Fruit fly (Drosophila melanogaster) whole organism, wandering third instar larva: Measurements from ENCODE around the gene CG3036.

ENCODE experiments used
- Abd-B ChIP-seq: fragments of >200 bp; optimal IDR thresholded peaks from 2 replicates; lab custom pipeline; 2017; ENCODE audit warnings: missing biosample characterization, missing genetic modification characterization
- CG32264 ChIP-seq: fragments of 200-800 bp; sonication (Bioruptor generic); optimal IDR thresholded peaks from 2 replicates; lab custom pipeline; 2016; ENCODE audit warnings: missing biosample characterization, missing genetic modification characterization
- CG9705 ChIP-seq: fragments of 200-800 bp; sonication (Bioruptor generic); optimal IDR thresholded peaks from 2 replicates; lab custom pipeline; 2018; ENCODE audit warnings: missing biosample characterization, mild to moderate bottlenecking, missing genetic modification characterization
- CrebA ChIP-seq: fragments of 200-800 bp; sonication (Bioruptor generic); optimal IDR thresholded peaks from 2 replicates; lab custom pipeline; 2016; ENCODE audit warnings: missing biosample characterization, mild to moderate bottlenecking, missing genetic modification characterization, borderline replicate concordance
- Dfd ChIP-seq: fragments of >200 bp; optimal IDR thresholded peaks from 2 replicates; lab custom pipeline; 2017; ENCODE audit warnings: missing biosample characterization, missing genetic modification characterization
- HLH106 ChIP-seq: fragments of 200-800 bp; optimal IDR thresholded peaks from 3 replicates; lab custom pipeline; 2019; ENCODE audit warnings: missing biosample characterization, mild to moderate bottlenecking, missing genetic modification characterization, moderate library complexity
- Hnf4 ChIP-seq: fragments of 200-800 bp; sonication (Bioruptor generic); optimal IDR thresholded peaks from 2 replicates; lab custom pipeline; 2016; ENCODE audit warnings: missing biosample characterization, mild to moderate bottlenecking, missing genetic modification characterization
- Hr78 ChIP-seq: fragments of >200 bp; optimal IDR thresholded peaks from 2 replicates; lab custom pipeline; 2017; ENCODE audit warnings: missing biosample characterization, missing genetic modification characterization
- Hr83 ChIP-seq: fragments of 200-300 bp; sonication (Bioruptor generic); optimal IDR thresholded peaks from 2 replicates; lab custom pipeline; 2016; ENCODE audit warnings: missing biosample characterization, mild to moderate bottlenecking, missing genetic modification characterization, moderate library complexity; ENCODE audit not compliant: poor library complexity, severe bottlenecking
- Jra ChIP-seq: sonication (Bioruptor generic); optimal IDR thresholded peaks from 2 replicates; lab custom pipeline; 2016; ENCODE audit warnings: missing biosample characterization, missing genetic modification characterization
- Mio ChIP-seq: sonication (Bioruptor generic); optimal IDR thresholded peaks from 2 replicates; lab custom pipeline; 2016; ENCODE audit warnings: missing biosample characterization, missing genetic modification characterization
- Myc ChIP-seq: fragments of >200 bp; optimal IDR thresholded peaks from 2 replicates; lab custom pipeline; 2017
- OdsH ChIP-seq: fragments of 200-800 bp; sonication (Bioruptor generic); optimal IDR thresholded peaks from 2 replicates; lab custom pipeline; 2016; ENCODE audit warnings: missing biosample characterization, mild to moderate bottlenecking, missing genetic modification characterization
- Rel ChIP-seq, 2 experiments: fragments of 200-800 bp; sonication (Bioruptor generic) in 1 of 2; optimal IDR thresholded peaks; 2 replicates in 1 of 2; 3 replicates in 1 of 2; lab custom pipeline; 2016 to 2019; ENCODE audit warnings: mild to moderate bottlenecking in 2 of 2, missing biosample characterization in 2 of 2, missing genetic modification characterization in 2 of 2, moderate library complexity in 1 of 2
- Sp1 ChIP-seq: fragments of 200-800 bp; sonication (Bioruptor generic); optimal IDR thresholded peaks from 3 replicates; lab custom pipeline; 2019; ENCODE audit warnings: missing biosample characterization, mild to moderate bottlenecking, missing genetic modification characterization, moderate library complexity
- br ChIP-seq: fragments of 200-800 bp; sonication (Bioruptor generic); optimal IDR thresholded peaks from 2 replicates; lab custom pipeline; 2016; ENCODE audit warnings: missing biosample characterization, missing genetic modification characterization
- brk ChIP-seq: fragments of 200-800 bp; sonication (Bioruptor generic); optimal IDR thresholded peaks from 2 replicates; lab custom pipeline; 2016; ENCODE audit warnings: missing biosample characterization, mild to moderate bottlenecking, missing genetic modification characterization
- dl ChIP-seq, 2 experiments: fragments of 175-275, 200-275 bp in 1 of 2; fragments of 200-275 bp in 1 of 2; sonication (Bioruptor generic); optimal IDR thresholded peaks; lab custom pipeline; 2018; ENCODE audit warnings: mild to moderate bottlenecking in 2 of 2, missing biosample characterization in 2 of 2, missing genetic modification characterization in 2 of 2, moderate library complexity in 2 of 2; ENCODE audit not compliant: partially characterized antibody in 2 of 2, insufficient read depth in 1 of 2
- dsf ChIP-seq: sonication (Bioruptor generic); optimal IDR thresholded peaks from 2 replicates; lab custom pipeline; 2016; ENCODE audit warnings: missing biosample characterization, missing genetic modification characterization, borderline replicate concordance
- foxo ChIP-seq, 2 experiments: fragments of 200-800 bp; sonication (Bioruptor generic); optimal IDR thresholded peaks; 2 replicates in 1 of 2; 3 replicates in 1 of 2; lab custom pipeline; 2016 to 2017; ENCODE audit warnings: missing biosample characterization in 2 of 2, missing genetic modification characterization in 2 of 2
- h ChIP-seq: fragments of 200-800 bp; sonication (Bioruptor generic); optimal IDR thresholded peaks from 3 replicates; lab custom pipeline; 2016; ENCODE audit warnings: missing biosample characterization, mild to moderate bottlenecking, missing genetic modification characterization
- jim ChIP-seq: fragments of 175-275, 200-325 bp; sonication (Bioruptor generic); optimal IDR thresholded peaks from 2 replicates; lab custom pipeline; 2016; ENCODE audit warnings: missing biosample characterization, mild to moderate bottlenecking, missing genetic modification characterization
- pan ChIP-seq: fragments of >200 bp; optimal IDR thresholded peaks from 2 replicates; lab custom pipeline; 2017
- psq ChIP-seq: fragments of 200-800 bp; sonication (Bioruptor generic); optimal IDR thresholded peaks from 3 replicates; lab custom pipeline; 2017; ENCODE audit warnings: missing biosample characterization, mild to moderate bottlenecking, missing genetic modification characterization, moderate library complexity
- rgr ChIP-seq: fragments of 200-800 bp; sonication (Bioruptor generic); optimal IDR thresholded peaks from 3 replicates; lab custom pipeline; 2016; ENCODE audit warnings: missing biosample characterization, mild to moderate bottlenecking, missing genetic modification characterization
- sv ChIP-seq: fragments of 200-800 bp; sonication (Bioruptor generic); optimal IDR thresholded peaks from 3 replicates; lab custom pipeline; 2016; ENCODE audit warnings: missing biosample characterization, missing genetic modification characterization

The CG3036 gene

dm6 chr2L:4887382-4888219, 4.3 kb upstream of the CG3036 start (continued):
- peak; percentile 79 for TF ChIP-seq brk (GFP tag; lab: Kevin White, UChicago)

DNA sequence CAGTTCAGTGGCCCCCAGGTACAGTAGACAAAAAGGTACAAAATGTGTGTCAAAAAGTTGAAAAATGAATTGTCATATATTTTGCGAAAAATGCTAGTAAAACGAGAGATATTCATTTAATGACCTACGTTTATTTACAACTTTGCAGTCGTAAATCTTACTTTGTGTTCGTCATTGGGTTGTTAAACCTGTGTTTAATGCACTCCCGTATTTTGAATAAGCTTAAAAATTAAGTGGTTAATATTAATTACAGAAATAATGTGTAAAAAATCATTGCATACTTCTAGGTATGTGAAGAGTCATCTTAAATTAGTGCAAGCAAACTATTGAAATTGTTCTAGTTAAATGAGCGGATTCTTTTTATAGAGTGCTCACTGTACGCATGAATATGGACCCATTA, 3.4 kb upstream of the CG3036 start:
- TF ChIP-seq dsf (GFP tag; lab: Kevin White, UChicago), result no peak
- TF ChIP-seq Rel (GFP tag; optimal IDR thresholded peaks at IDR 0.05; lab: Kevin White, UChicago), result no peak
- no peak for TF ChIP-seq Rel (tag; optimal IDR thresholded peaks at IDR 0.05; lab: Kevin White, UChicago)
- peak; percentile 14 for TF ChIP-seq HLH106 (tag; lab: Kevin White, UChicago)
- TF ChIP-seq h, result no peak
- TF ChIP-seq Sp1 (GFP tag; lab: Kevin White, UChicago), result no peak
- TF ChIP-seq psq (GFP tag; lab: Kevin White, UChicago), result no peak
- TF ChIP-seq Hr78 (GFP tag; lab: Kevin White, UChicago), result no peak

DNA sequence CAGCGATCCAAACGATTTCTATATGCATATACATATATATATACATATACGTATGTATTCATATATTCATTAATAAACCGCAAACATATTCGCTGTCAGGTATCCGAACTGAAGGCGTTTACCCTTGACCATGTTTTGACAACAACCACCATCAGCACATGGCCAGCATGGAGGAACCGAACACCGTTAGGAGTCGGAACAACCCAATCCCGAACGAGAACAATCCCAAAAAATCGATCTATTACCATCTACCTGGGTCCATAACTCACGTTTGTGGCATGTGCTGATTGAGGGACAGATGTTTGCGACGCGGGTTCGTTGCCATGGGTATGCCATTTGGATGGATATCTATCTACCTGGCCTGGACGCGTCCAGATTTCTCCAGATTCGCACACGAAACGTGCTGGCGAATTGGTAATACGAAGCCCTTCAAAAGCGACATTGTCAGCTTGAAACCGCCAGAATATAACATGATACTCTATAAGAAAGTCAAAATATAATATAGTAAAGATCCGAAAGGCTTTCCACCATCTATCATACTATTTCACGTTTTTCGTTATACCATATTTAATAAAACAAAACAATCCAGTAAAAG, 2.4 kb upstream of the CG3036 start, which contains the start of gene CG15625:
CG15625 (plus strand) TSS at position 545 of the 595 bp plus-strand sequence.
- TF ChIP-seq dsf (GFP tag; lab: Kevin White, UChicago) (no peak), Abd-B (GFP tag; lab: Kevin White, UChicago) (no peak), CG32264 (GFP tag; lab: Kevin White, UChicago) (no peak), Jra (GFP tag; lab: Kevin White, UChicago) (no peak), pan (no peak), rgr (no peak), foxo (GFP tag; optimal IDR thresholded peaks at IDR 0.05; lab: Kevin White, UChicago) (no peak), Dfd (GFP tag; lab: Kevin White, UChicago) (no peak), Rel (GFP tag; optimal IDR thresholded peaks at IDR 0.05; lab: Kevin White, UChicago) (no peak), Rel (tag; optimal IDR thresholded peaks at IDR 0.05; lab: Kevin White, UChicago) (no peak), dl (GFP tag; optimal IDR thresholded peaks at IDR 0.05; lab: Kevin White, UChicago; ENCODE audit: insufficient read depth in 1 of 2, partially characterized antibody in 2 of 2) (no peak), Hnf4 (GFP tag; lab: Kevin White, UChicago) (no peak), Hr83 (no peak), Myc (no peak), OdsH (no peak), br (GFP tag; lab: Kevin White, UChicago) (no peak), HLH106 (tag; lab: Kevin White, UChicago) (no peak), jim (GFP tag; lab: Kevin White, UChicago) (no peak), brk (GFP tag; lab: Kevin White, UChicago) (no peak)

DNA sequence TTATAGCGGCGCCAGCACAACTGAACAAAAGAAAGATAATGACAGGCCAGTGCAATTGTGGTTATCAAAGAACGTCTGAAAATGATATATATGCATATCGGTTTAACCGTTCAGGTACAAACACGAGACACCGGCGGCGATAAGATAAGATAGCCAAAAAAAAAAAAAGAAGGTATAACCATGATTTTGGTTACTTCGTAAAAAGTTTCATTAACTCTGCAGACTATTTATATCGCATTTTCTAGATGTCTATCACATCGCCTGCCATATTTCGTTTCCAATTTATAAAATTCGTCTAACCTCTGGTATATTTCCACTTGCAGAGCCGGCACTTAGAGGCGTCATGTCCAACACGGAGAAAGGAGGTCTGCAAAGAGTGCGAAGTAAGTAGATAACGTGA, 1.7 kb downstream of the CG3036 start:
- TF ChIP-seq Hnf4 (GFP tag; lab: Kevin White, UChicago) (no peak), dsf (GFP tag; lab: Kevin White, UChicago) (no peak), brk (GFP tag; lab: Kevin White, UChicago) (no peak), Dfd (GFP tag; lab: Kevin White, UChicago) (no peak), CrebA (GFP tag; lab: Kevin White, UChicago) (no peak), Abd-B (GFP tag; lab: Kevin White, UChicago) (no peak), Myc (no peak), Sp1 (GFP tag; lab: Kevin White, UChicago) (no peak), CG9705 (GFP tag; lab: Kevin White, UChicago) (no peak)

DNA sequence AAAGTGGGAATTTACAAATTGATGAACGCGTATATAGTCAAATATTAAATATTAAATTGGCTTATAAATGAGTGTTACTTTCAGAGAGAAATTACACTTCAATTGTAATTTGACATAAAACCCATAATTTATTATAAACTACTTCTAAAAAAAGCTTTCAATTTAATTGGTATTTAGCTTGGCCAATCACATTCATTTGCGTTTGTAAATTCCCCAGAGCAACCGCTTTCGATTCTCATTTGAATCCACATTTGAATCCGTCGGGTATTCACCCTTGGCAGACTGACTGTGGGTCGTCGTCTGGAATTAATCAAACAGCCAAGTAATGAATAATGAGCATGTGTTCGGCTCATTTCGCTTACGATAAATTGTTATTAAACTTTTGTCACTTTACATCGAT, 4.0 kb downstream of the CG3036 start:
- TF ChIP-seq Hr83, result no peak
- no peak for TF ChIP-seq sv (GFP tag; lab: Kevin White, UChicago)
- no peak for TF ChIP-seq Hr78 (GFP tag; lab: Kevin White, UChicago)
- TF ChIP-seq Rel (GFP tag; optimal IDR thresholded peaks at IDR 0.05; lab: Kevin White, UChicago), result no peak
- TF ChIP-seq Rel (tag; optimal IDR thresholded peaks at IDR 0.05; lab: Kevin White, UChicago), result peak; percentile 74
- no peak for TF ChIP-seq Mio (GFP tag; lab: Kevin White, UChicago)
- TF ChIP-seq CG32264 (GFP tag; lab: Kevin White, UChicago), result no peak
- TF ChIP-seq OdsH, result no peak
- TF ChIP-seq dsf (GFP tag; lab: Kevin White, UChicago), result no peak
